Worm (Caenorhabditis elegans): ENCODE results near the gene ZC178.2.

ce11 chrV:8668224-8668623 is 43.6 kb downstream of the ZC178.2 start:
- no peak for TF ChIP-seq F13H6.1 (tag; optimal IDR thresholded peaks at IDR 0.05)
- no peak for TF ChIP-seq nhr-11 (tag; optimal IDR thresholded peaks at IDR 0.05)
- TF ChIP-seq elt-2 (tag; optimal IDR thresholded peaks at IDR 0.05), result no peak
- no peak for TF ChIP-seq tbx-2 (tag; optimal IDR thresholded peaks at IDR 0.05)
- no peak for TF ChIP-seq ama-1 (optimal IDR thresholded peaks at IDR 0.05)
- no peak for TF ChIP-seq rnt-1 (tag; optimal IDR thresholded peaks at IDR 0.05)
- no peak for TF ChIP-seq ceh-34 (tag; optimal IDR thresholded peaks at IDR 0.05)
- no peak for TF ChIP-seq pqm-1 (tag; optimal IDR thresholded peaks at IDR 0.05)
- TF ChIP-seq fkh-10 (GFP tag; optimal IDR thresholded peaks at IDR 0.05), result no peak
- no peak for TF ChIP-seq ceh-6 (GFP tag; optimal IDR thresholded peaks at IDR 0.05)
- no peak for TF ChIP-seq pag-3 (tag; optimal IDR thresholded peaks at IDR 0.05; ENCODE audit: borderline replicate concordance)
- no peak for TF ChIP-seq dve-1 (tag; optimal IDR thresholded peaks at IDR 0.05)

Data from whole organism, late embryonic.